Fruit fly (Drosophila melanogaster) whole organism, pupa: ENCODE data around the gene Elp6.

ENCODE experiments used
- CG10348 ChIP-seq: fragments of 200-800 bp; sonication (Bioruptor generic); IDR thresholded peaks from 2 replicates; pipeline ENCODE4 v1.3.6; 2022; ENCODE audit warnings: missing biosample characterization, missing genetic modification characterization
- CG12605 ChIP-seq: fragments of 200-800 bp; sonication (Bioruptor generic); IDR thresholded peaks from 2 replicates; pipeline ENCODE4 v1.3.6; 2022; ENCODE audit warnings: missing biosample characterization, missing genetic modification characterization
- CG13204 ChIP-seq: fragments of 200-800 bp; sonication (Bioruptor generic); optimal IDR thresholded peaks from 2 replicates; lab custom pipeline; 2018; ENCODE audit warnings: missing biosample characterization, mild to moderate bottlenecking, missing genetic modification characterization, moderate library complexity
- CG14655 ChIP-seq: fragments of 200-800 bp; sonication (Bioruptor generic); optimal IDR thresholded peaks from 3 replicates; lab custom pipeline; 2017; ENCODE audit warnings: mild to moderate bottlenecking, missing biosample characterization, missing genetic modification reagents, missing genetic modification characterization
- CG15710 ChIP-seq: fragments of 200-800 bp; sonication (Bioruptor generic); optimal IDR thresholded peaks from 2 replicates; lab custom pipeline; 2018; ENCODE audit warnings: missing biosample characterization, mild to moderate bottlenecking, missing genetic modification characterization, moderate library complexity
- CG17806 ChIP-seq: fragments of 200-800 bp; sonication (Bioruptor generic); optimal IDR thresholded peaks from 2 replicates; lab custom pipeline; 2018; ENCODE audit warnings: missing biosample characterization, mild to moderate bottlenecking, missing genetic modification characterization, moderate library complexity
- CG32121 ChIP-seq: fragments of 200-800 bp; sonication (Bioruptor generic); IDR thresholded peaks from 2 replicates; pipeline ENCODE4 v1.3.6; 2022; ENCODE audit warnings: missing biosample characterization, missing genetic modification characterization
- CG34367 ChIP-seq: fragments of 200-800 bp; sonication (Bioruptor generic); optimal IDR thresholded peaks from 2 replicates; lab custom pipeline; 2018; ENCODE audit warnings: missing biosample characterization, mild to moderate bottlenecking, missing genetic modification characterization
- CG4496 ChIP-seq: fragments of 200-800 bp; sonication (Bioruptor generic); IDR thresholded peaks from 3 replicates; pipeline ENCODE4 v1.3.6; 2022; ENCODE audit warnings: missing biosample characterization, missing genetic modification characterization
- CG8159 ChIP-seq: fragments of 200-800 bp; sonication (Bioruptor generic); optimal IDR thresholded peaks from 3 replicates; lab custom pipeline; 2018; ENCODE audit warnings: missing biosample characterization, mild to moderate bottlenecking, missing genetic modification characterization, moderate library complexity
- CG8301 ChIP-seq: fragments of 200-800 bp; sonication (Bioruptor generic); optimal IDR thresholded peaks from 2 replicates; lab custom pipeline; 2018; ENCODE audit warnings: missing biosample characterization, mild to moderate bottlenecking, missing genetic modification characterization
- CG9948 ChIP-seq: fragments of 200-800 bp; sonication (Bioruptor generic); optimal IDR thresholded peaks from 2 replicates; lab custom pipeline; 2018; ENCODE audit warnings: missing biosample characterization, mild to moderate bottlenecking, missing genetic modification characterization, moderate library complexity
- D1 ChIP-seq: fragments of 200-800 bp; sonication (Bioruptor generic); optimal IDR thresholded peaks from 2 replicates; lab custom pipeline; 2018; ENCODE audit warnings: missing biosample characterization, mild to moderate bottlenecking, missing genetic modification characterization, moderate library complexity
- EcR ChIP-seq: fragments of 200-800 bp; sonication (Bioruptor generic); optimal IDR thresholded peaks from 3 replicates; lab custom pipeline; 2019; ENCODE audit warnings: missing biosample characterization, missing genetic modification characterization, mild to moderate bottlenecking, moderate library complexity, missing genetic modification reagents
- Ets98B ChIP-seq: fragments of 200-800 bp; sonication (Bioruptor generic); IDR thresholded peaks from 2 replicates; pipeline ENCODE4 v1.3.6; 2022; ENCODE audit warnings: missing biosample characterization, missing genetic modification characterization
- Pif1A ChIP-seq: fragments of 200-800 bp; sonication (Bioruptor generic); optimal IDR thresholded peaks from 3 replicates; lab custom pipeline; 2016; ENCODE audit warnings: missing biosample characterization, missing genetic modification characterization
- Pif1B ChIP-seq: fragments of 200-800 bp; sonication (Bioruptor generic); optimal IDR thresholded peaks from 3 replicates; lab custom pipeline; 2016; ENCODE audit warnings: missing biosample characterization, missing genetic modification characterization
- Snoo ChIP-seq: fragments of 200-800 bp; sonication (Bioruptor generic); optimal IDR thresholded peaks from 3 replicates; lab custom pipeline; 2017; ENCODE audit warnings: missing biosample characterization, mild to moderate bottlenecking, missing genetic modification characterization, inconsistent platforms
- fd96Ca ChIP-seq: fragments of 200-800 bp; sonication (Bioruptor generic); IDR thresholded peaks from 3 replicates; pipeline ENCODE4 v1.3.6; 2022; ENCODE audit warnings: missing biosample characterization, missing genetic modification characterization
- gl ChIP-seq: fragments of 200-800 bp; sonication (Bioruptor generic); optimal IDR thresholded peaks from 2 replicates; lab custom pipeline; 2018; ENCODE audit warnings: missing biosample characterization, mild to moderate bottlenecking, missing genetic modification characterization
- rn ChIP-seq: fragments of 200-800 bp; sonication (Bioruptor generic); IDR thresholded peaks from 2 replicates; pipeline ENCODE4 v1.3.6; 2022; ENCODE audit warnings: missing biosample characterization, missing genetic modification characterization

Elp6 gene

dm6 chr3R:13401722-13402296, 35.1 kb upstream of the Elp6 start, which contains the start of gene GILT1:
Gene GILT1 (minus strand): TSS chr3R:13401862.
- TF ChIP-seq CG15710 (tag; lab: Kevin White, UChicago) (no peak), CG12605 (GFP tag; lab: Robert Waterston, UW) (0 out of 2 replicates have a peak, but pooled peaks have one; percentile 5), CG8159 (tag; lab: Kevin White, UChicago) (no peak), fd96Ca (GFP tag; lab: Robert Waterston, UW) (no peak)

dm6 chr3R:13400902-13401721, 34.4 kb upstream of the Elp6 start:
- TF ChIP-seq D1 (tag; lab: Kevin White, UChicago): peak; percentile 90
- peak; percentile 91 for TF ChIP-seq CG34367 (tag; lab: Kevin White, UChicago)
- TF ChIP-seq Ets98B: peak; percentile 80
- peak; percentile 87 for TF ChIP-seq CG32121 (GFP tag; lab: Robert Waterston, UW)
- peak; percentile 90 for TF ChIP-seq CG4496 (GFP tag; lab: Robert Waterston, UW)
- peak; percentile 94 for TF ChIP-seq CG15710 (tag; lab: Kevin White, UChicago)
- peak; percentile 64; the same call in 2 of the 3 replicates for TF ChIP-seq fd96Ca (GFP tag; lab: Robert Waterston, UW)
- TF ChIP-seq CG12605 (GFP tag; lab: Robert Waterston, UW): peak; percentile 71; the same call in 1 of the 2 replicates
- peak; percentile 95 for TF ChIP-seq CG14655 (GFP tag; lab: Kevin White, UChicago)
- peak; percentile 90 for TF ChIP-seq CG13204
- peak; percentile 94 for TF ChIP-seq CG8301 (tag; lab: Kevin White, UChicago)
- peak; percentile 64; the same call in 1 of the 2 replicates for TF ChIP-seq CG10348 (GFP tag; lab: Robert Waterston, UW)
- TF ChIP-seq Pif1A (GFP tag; lab: Kevin White, UChicago): peak; percentile 92
- TF ChIP-seq Snoo (tag; lab: Kevin White, UChicago): peak; percentile 90
- peak; percentile 94 for TF ChIP-seq CG17806
- TF ChIP-seq EcR (GFP tag; lab: Kevin White, UChicago): peak; percentile 79
- peak; percentile 94 for TF ChIP-seq Pif1B (GFP tag; lab: Kevin White, UChicago)
- TF ChIP-seq gl (tag; lab: Kevin White, UChicago): peak; percentile 77
- peak; percentile 71 for TF ChIP-seq rn
- TF ChIP-seq CG9948 (tag; lab: Kevin White, UChicago): peak; percentile 94
- TF ChIP-seq CG8159 (tag; lab: Kevin White, UChicago): peak; percentile 95

dm6 chr3R:13397535-13397934, 30.8 kb upstream of the Elp6 start, which contains the start of gene CG14377:
Gene CG14377 (plus strand): TSS chr3R:13397835.
- TF ChIP-seq gl (tag; lab: Kevin White, UChicago) (no peak), EcR (GFP tag; lab: Kevin White, UChicago) (no peak), Pif1B (GFP tag; lab: Kevin White, UChicago) (no peak), CG8301 (tag; lab: Kevin White, UChicago) (no peak), CG12605 (GFP tag; lab: Robert Waterston, UW) (no peak), CG13204 (no peak), CG4496 (GFP tag; lab: Robert Waterston, UW) (no peak), Ets98B (no peak), CG17806 (no peak), CG32121 (GFP tag; lab: Robert Waterston, UW) (no peak), D1 (tag; lab: Kevin White, UChicago) (no peak), CG10348 (GFP tag; lab: Robert Waterston, UW) (no peak), fd96Ca (GFP tag; lab: Robert Waterston, UW) (no peak), Pif1A (GFP tag; lab: Kevin White, UChicago) (no peak), CG34367 (tag; lab: Kevin White, UChicago) (no peak), CG14655 (GFP tag; lab: Kevin White, UChicago) (no peak), CG9948 (tag; lab: Kevin White, UChicago) (no peak), CG8159 (tag; lab: Kevin White, UChicago) (no peak)

dm6 chr3R:13397040-13397439, 30.3 kb upstream of the Elp6 start, which contains the start of gene CG14374:
Gene CG14374 (minus strand): TSS chr3R:13397140.
- TF ChIP-seq CG32121 (GFP tag; lab: Robert Waterston, UW) (no peak), CG13204 (no peak), Pif1B (GFP tag; lab: Kevin White, UChicago) (no peak), CG15710 (tag; lab: Kevin White, UChicago) (no peak), gl (tag; lab: Kevin White, UChicago) (no peak), EcR (GFP tag; lab: Kevin White, UChicago) (no peak)

- peak; percentile 48; the same call in 2 of the 3 replicates for TF ChIP-seq CG4496 (GFP tag; lab: Robert Waterston, UW)
- no peak for TF ChIP-seq EcR (GFP tag; lab: Kevin White, UChicago)
- TF ChIP-seq, all 21 proteins: peak for 1
Observed at dm6 chr3R:13395133-13395532, 28.4 kb upstream of the Elp6 start, which contains the start of gene CCHa2. Gene CCHa2 (minus strand): TSS chr3R:13395197.
